Worm (Caenorhabditis elegans) whole organism, midembryonic: ENCODE data around the gene msp-56.

Source experiments
- T22C8.4 ChIP-seq: fragments of 200-800 bp; sonication (Bioruptor generic); IDR thresholded peaks from 2 replicates; pipeline ENCODE4 v1.3.6; 2022; ENCODE audit warnings: missing genetic modification characterization, missing compliant biosample characterization
- klf-2 ChIP-seq: fragments of 200-800 bp; sonication (Bioruptor generic); conservative IDR thresholded peaks from 2 replicates; pipeline ENCODE4 v1.3.6; 2022; ENCODE audit warnings: missing genetic modification reagents, missing genetic modification characterization, missing compliant biosample characterization

DNA sequence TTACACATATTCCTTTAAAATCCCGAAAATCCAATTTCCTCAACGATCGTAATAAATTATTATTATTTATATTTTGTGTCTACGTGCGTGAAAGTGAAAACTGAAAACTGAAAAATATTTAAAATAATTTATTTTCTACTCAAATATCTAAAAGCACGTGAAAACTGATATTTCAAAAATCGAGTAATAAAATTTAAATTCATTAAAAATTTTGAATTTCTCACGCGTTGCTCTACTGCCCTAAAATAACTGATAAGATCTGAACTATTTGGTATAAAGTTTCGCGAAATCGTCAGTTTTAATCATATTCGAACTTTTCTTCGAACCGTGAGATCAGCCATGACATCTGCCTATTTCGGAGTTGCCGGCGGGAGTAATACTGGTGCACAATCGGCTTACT is 10.9 kb downstream of the msp-56 start, which contains the start of gene ssq-1:
- TF ChIP-seq klf-2 (no peak), T22C8.4 (GFP tag; lab: Robert Waterston, UW) (no peak)
